Worm (Caenorhabditis elegans) whole organism, L4 larva: ENCODE data around the gene ddx-23.

Experiments used
- ama-1 ChIP-seq: fragments of 150-350 bp; optimal IDR thresholded peaks from 2 replicates; lab custom pipeline; 2014; ENCODE audit warnings: inconsistent platforms, mixed read lengths
- ceh-28 ChIP-seq: fragments of 150-350 bp; optimal IDR thresholded peaks from 2 replicates; lab custom pipeline; 2014; ENCODE audit warnings: missing biosample characterization, missing genetic modification reagents, missing genetic modification characterization
- ceh-32 ChIP-seq: sonication (generic microtip); optimal IDR thresholded peaks from 2 replicates; lab custom pipeline; 2016; ENCODE audit warnings: mild to moderate bottlenecking, missing genetic modification characterization, missing compliant biosample characterization; ENCODE audit not compliant: poor library complexity
- ces-1 ChIP-seq: fragments of 150-350 bp; sonication (generic microtip); optimal IDR thresholded peaks from 4 replicates; lab custom pipeline; 2014; ENCODE audit warnings: missing biosample characterization, missing genetic modification reagents, missing genetic modification characterization
- ctbp-1 ChIP-seq: fragments of 200-800 bp; sonication (Bioruptor generic); IDR thresholded peaks from 2 replicates; pipeline ENCODE4 v1.3.6; 2022; ENCODE audit warnings: missing genetic modification reagents, missing genetic modification characterization, missing compliant biosample characterization
- duxl-1 ChIP-seq: sonication (generic microtip); optimal IDR thresholded peaks from 2 replicates; lab custom pipeline; 2016; ENCODE audit warnings: mild to moderate bottlenecking, missing genetic modification characterization, moderate library complexity, missing compliant biosample characterization; ENCODE audit not compliant: poor library complexity
- fkh-10 ChIP-seq: fragments of 150-350 bp; optimal IDR thresholded peaks from 2 replicates; lab custom pipeline; 2014; ENCODE audit warnings: missing biosample characterization, missing genetic modification reagents, missing genetic modification characterization
- gei-8 ChIP-seq: fragments of 200-800 bp; sonication (Bioruptor generic); optimal IDR thresholded peaks from 2 replicates; lab custom pipeline; 2018; ENCODE audit warnings: mild to moderate bottlenecking, missing genetic modification characterization, missing compliant biosample characterization
- lim-7 ChIP-seq: fragments of 200-800 bp; sonication (Bioruptor generic); IDR thresholded peaks from 2 replicates; pipeline ENCODE4 v1.3.6; 2022; ENCODE audit warnings: missing genetic modification characterization, missing compliant biosample characterization
- pqm-1 ChIP-seq: sonication (generic microtip); optimal IDR thresholded peaks from 2 replicates; lab custom pipeline; 2017; ENCODE audit warnings: missing biosample characterization, missing genetic modification characterization
- skn-1 ChIP-seq: fragments of 150-350 bp; optimal IDR thresholded peaks from 2 replicates; lab custom pipeline; 2014; ENCODE audit warnings: missing biosample characterization, missing genetic modification characterization
- unc-39 ChIP-seq: sonication (generic microtip); optimal IDR thresholded peaks from 2 replicates; lab custom pipeline; 2017; ENCODE audit warnings: missing biosample characterization, missing genetic modification characterization
- zip-2 ChIP-seq: fragments of 150-350 bp; optimal IDR thresholded peaks from 2 replicates; lab custom pipeline; 2014; ENCODE audit warnings: missing biosample characterization, missing genetic modification characterization

ce11 chrIII:5845483-5845882, 7.6 kb downstream of the ddx-23 start:
- no peak for TF ChIP-seq zip-2 (tag; lab: Kevin White, UChicago)
- TF ChIP-seq fkh-10 (GFP tag; lab: Kevin White, UChicago): peak; percentile 65
- no peak for TF ChIP-seq ceh-28 (tag; lab: Kevin White, UChicago)
- TF ChIP-seq gei-8 (GFP tag; lab: Kevin White, UChicago): no peak
- no peak for TF ChIP-seq ceh-32 (tag; lab: Kevin White, UChicago)
- no peak for TF ChIP-seq pqm-1
- TF ChIP-seq ama-1 (lab: Kevin White, UChicago): no peak
- TF ChIP-seq lim-7 (GFP tag; lab: Robert Waterston, UW): no peak
- TF ChIP-seq skn-1 (tag; lab: Kevin White, UChicago): no peak
- peak; percentile 39 for TF ChIP-seq ces-1 (GFP tag; lab: Kevin White, UChicago)
- peak; percentile 74 for TF ChIP-seq ctbp-1 (GFP tag; lab: Robert Waterston, UW)
- no peak for TF ChIP-seq unc-39
- no peak for TF ChIP-seq duxl-1 (tag; lab: Kevin White, UChicago)
